Fruit fly (Drosophila melanogaster): ENCODE data around the gene Rb97D.

Gene Rb97D

dm6 chr3R:26881121-26881895 is 5.8 kb upstream of the Rb97D start, which contains the start of the genes ro and T48 (continued):
- TF ChIP-seq bsh (GFP tag; optimal IDR thresholded peaks at IDR 0.05) (peak in 1 of 2 experiments; percentile 9), CoRest (tag; optimal IDR thresholded peaks at IDR 0.05) (peak; percentile 83), ken (GFP tag; IDR thresholded peaks at IDR 0.05) (peak; percentile 65), CG30431 (GFP tag; optimal IDR thresholded peaks at IDR 0.05) (no peak), prd (optimal IDR thresholded peaks at IDR 0.05) (no peak), prd (GFP tag; IDR thresholded peaks at IDR 0.05) (no peak; the same call in 2 of the 3 replicates), D (optimal IDR thresholded peaks at IDR 0.05) (peak; percentile 48), D (GFP tag; optimal IDR thresholded peaks at IDR 0.05) (no peak), CG31388 (GFP tag; optimal IDR thresholded peaks at IDR 0.05) (no peak), CG15269 (tag; optimal IDR thresholded peaks at IDR 0.05) (peak; percentile 1), hth (optimal IDR thresholded peaks at IDR 0.05) (no peak), caup (GFP tag; optimal IDR thresholded peaks at IDR 0.05; ENCODE audit: severe bottlenecking) (peak; percentile 66), slou (GFP tag; optimal IDR thresholded peaks at IDR 0.05) (no peak), CG14667 (GFP tag; IDR thresholded peaks at IDR 0.05) (no peak), Sry-δ (GFP tag; optimal IDR thresholded peaks at IDR 0.05) (peak; percentile 99), fd3F (GFP tag; optimal IDR thresholded peaks at IDR 0.05) (no peak), Fer1 (GFP tag; optimal IDR thresholded peaks at IDR 0.05) (peak; percentile 65), Asciz (GFP tag; optimal IDR thresholded peaks at IDR 0.05) (no peak), Bdp1 (GFP tag; optimal IDR thresholded peaks at IDR 0.05) (peak; percentile 71), insv (GFP tag; optimal IDR thresholded peaks at IDR 0.05) (peak in 1 of 2 experiments; percentile 74), CG32767 (GFP tag; IDR thresholded peaks at IDR 0.05) (no peak), CG14014 (GFP tag; IDR thresholded peaks at IDR 0.05) (peak; percentile 42; the same call in 1 of the 2 replicates), CG2116 (GFP tag; optimal IDR thresholded peaks at IDR 0.05) (peak; percentile 70), ro (GFP tag; IDR thresholded peaks at IDR 0.05) (no peak), CG10462 (GFP tag; optimal IDR thresholded peaks at IDR 0.05) (no peak), Doc3 (GFP tag; IDR thresholded peaks at IDR 0.05; ENCODE audit: partially characterized antibody) (0 out of 3 replicates have a peak, but pooled peaks have one; percentile 21), CG1792 (GFP tag; optimal IDR thresholded peaks at IDR 0.05) (peak; percentile 9), CG12299 (tag; optimal IDR thresholded peaks at IDR 0.05) (no peak), tgo (GFP tag; IDR thresholded peaks at IDR 0.05) (peak; percentile 47; the same call in 1 of the 3 replicates), Doc2 (GFP tag; IDR thresholded peaks at IDR 0.05) (no peak), Oli (tag; optimal IDR thresholded peaks at IDR 0.05) (no peak), CG7987 (GFP tag; optimal IDR thresholded peaks at IDR 0.05) (peak; percentile 42), Hey (tag; optimal IDR thresholded peaks at IDR 0.05) (no peak), odd (GFP tag; optimal IDR thresholded peaks at IDR 0.05) (no peak), vvl (GFP tag; IDR thresholded peaks at IDR 0.05) (peak; percentile 70), CG7928 (GFP tag; optimal IDR thresholded peaks at IDR 0.05) (peak; percentile 90), CG16863 (GFP tag; optimal IDR thresholded peaks at IDR 0.05) (no peak), CG9437 (GFP tag; optimal IDR thresholded peaks at IDR 0.05) (no peak), CG11093 (GFP tag; IDR thresholded peaks at IDR 0.05) (no peak), fd64A (GFP tag; optimal IDR thresholded peaks at IDR 0.05) (no peak), Mad (GFP tag; optimal IDR thresholded peaks at IDR 0.05) (peak; percentile 70), stc (GFP tag; IDR thresholded peaks at IDR 0.05) (no peak), CG10654 (GFP tag; optimal IDR thresholded peaks at IDR 0.05) (peak; percentile 37), tap (tag; optimal IDR thresholded peaks at IDR 0.05) (no peak), Eip74EF (GFP tag; optimal IDR thresholded peaks at IDR 0.05) (peak in 1 of 2 experiments; percentile 54), lmd (GFP tag; IDR thresholded peaks at IDR 0.05) (no peak; the same call in 1 of the 2 replicates), MBD-R2 (GFP tag; IDR thresholded peaks at IDR 0.05) (peak; percentile 62), her (GFP tag; optimal IDR thresholded peaks at IDR 0.05) (peak; percentile 68), dati (GFP tag; IDR thresholded peaks at IDR 0.05) (no peak), jigr1 (GFP tag; IDR thresholded peaks at IDR 0.05) (no peak)
